Worm (Caenorhabditis elegans) whole organism, young adult: ENCODE results near the gene usp-33.

Source experiments
- B0019.2 ChIP-seq: fragments of 200-800 bp; sonication (Bioruptor generic); conservative IDR thresholded peaks from 2 replicates; pipeline ENCODE4 v1.3.6; 2022; ENCODE audit warnings: missing genetic modification reagents, missing genetic modification characterization, missing compliant biosample characterization
- C17E4.6 ChIP-seq: fragments of 200-800 bp; sonication (Bioruptor generic); IDR thresholded peaks from 2 replicates; pipeline ENCODE4 v1.3.6; 2022; ENCODE audit warnings: missing genetic modification reagents, missing genetic modification characterization, missing compliant biosample characterization
- F22D6.2 ChIP-seq: sonication (generic microtip); optimal IDR thresholded peaks from 2 replicates; lab custom pipeline; 2016; ENCODE audit warnings: mild to moderate bottlenecking, missing genetic modification characterization, missing compliant biosample characterization
- F37B4.10 ChIP-seq: fragments of 200-800 bp; sonication (Bioruptor generic); IDR thresholded peaks from 2 replicates; pipeline ENCODE4 v1.3.6; 2022; ENCODE audit warnings: missing genetic modification characterization, missing compliant biosample characterization
- F55B11.4 ChIP-seq: sonication (generic microtip); optimal IDR thresholded peaks from 2 replicates; lab custom pipeline; 2016; ENCODE audit warnings: missing compliant biosample characterization, missing genetic modification characterization, borderline replicate concordance; ENCODE audit not compliant: insufficient read depth
- F57C9.4 ChIP-seq: sonication (generic microtip); optimal IDR thresholded peaks from 2 replicates; lab custom pipeline; 2017; ENCODE audit warnings: mild to moderate bottlenecking, missing genetic modification characterization, missing compliant biosample characterization
- T26A5.8 ChIP-seq: sonication (generic microtip); optimal IDR thresholded peaks from 2 replicates; lab custom pipeline; 2016; ENCODE audit warnings: missing genetic modification characterization, missing compliant biosample characterization
- Y95B8A.8 ChIP-seq: fragments of 200-800 bp; sonication (Bioruptor generic); IDR thresholded peaks from 2 replicates; pipeline ENCODE4 v1.3.6; 2022; ENCODE audit warnings: missing genetic modification reagents, missing genetic modification characterization, missing compliant biosample characterization
- ZK185.1 ChIP-seq: sonication (generic microtip); optimal IDR thresholded peaks from 2 replicates; lab custom pipeline; 2016; ENCODE audit warnings: mild to moderate bottlenecking, missing genetic modification characterization, missing compliant biosample characterization; ENCODE audit not compliant: poor library complexity, severe bottlenecking
- attf-5 ChIP-seq: fragments of 200-800 bp; sonication (Bioruptor generic); optimal IDR thresholded peaks from 2 replicates; lab custom pipeline; 2018; ENCODE audit warnings: mild to moderate bottlenecking, missing genetic modification characterization, missing compliant biosample characterization
- attf-6 ChIP-seq: fragments of 200-800 bp; sonication (Bioruptor generic); IDR thresholded peaks from 2 replicates; pipeline ENCODE4 v1.3.6; 2022; ENCODE audit warnings: missing genetic modification reagents, missing genetic modification characterization, missing compliant biosample characterization
- bed-1 ChIP-seq: fragments of 200-800 bp; sonication (Bioruptor generic); IDR thresholded peaks from 2 replicates; pipeline ENCODE4 v1.3.6; 2022; ENCODE audit warnings: missing genetic modification reagents, missing genetic modification characterization, missing compliant biosample characterization
- bed-2 ChIP-seq: fragments of 200-800 bp; sonication (Bioruptor generic); IDR thresholded peaks from 2 replicates; pipeline ENCODE4 v1.3.6; 2022; ENCODE audit warnings: missing genetic modification reagents, missing genetic modification characterization, missing compliant biosample characterization
- ccch-3 ChIP-seq: fragments of 200-800 bp; sonication (Bioruptor generic); optimal IDR thresholded peaks from 2 replicates; lab custom pipeline; 2018; ENCODE audit warnings: mild to moderate bottlenecking, missing genetic modification characterization, missing compliant biosample characterization
- cebp-2 ChIP-seq: fragments of 200-800 bp; sonication (Bioruptor generic); IDR thresholded peaks from 2 replicates; pipeline ENCODE4 v1.3.6; 2022; ENCODE audit warnings: missing genetic modification characterization, missing compliant biosample characterization
- die-1 ChIP-seq: sonication (generic microtip); optimal IDR thresholded peaks from 2 replicates; lab custom pipeline; 2016; ENCODE audit warnings: missing genotype, mild to moderate bottlenecking, missing genetic modification characterization, missing compliant biosample characterization
- dox-1 ChIP-seq: fragments of 200-800 bp; sonication (Bioruptor generic); IDR thresholded peaks from 2 replicates; pipeline ENCODE4 v1.3.6; 2022; ENCODE audit warnings: missing genetic modification reagents, missing genetic modification characterization, missing compliant biosample characterization
- egl-18 ChIP-seq: fragments of 200-800 bp; sonication (Bioruptor generic); IDR thresholded peaks from 2 replicates; pipeline ENCODE4 v1.3.6; 2022; ENCODE audit warnings: missing genetic modification reagents, missing genetic modification characterization, missing compliant biosample characterization
- egrh-3 ChIP-seq: fragments of 200-800 bp; sonication (Bioruptor generic); IDR thresholded peaks from 2 replicates; pipeline ENCODE4 v1.3.6; 2022; ENCODE audit warnings: missing genetic modification reagents, missing genetic modification characterization, missing compliant biosample characterization
- ekl-4 ChIP-seq: fragments of 200-800 bp; sonication (Bioruptor generic); IDR thresholded peaks from 2 replicates; pipeline ENCODE4 v1.3.6; 2022; ENCODE audit warnings: missing genetic modification reagents, missing genetic modification characterization, missing compliant biosample characterization
- hlh-12 ChIP-seq: sonication (generic microtip); optimal IDR thresholded peaks from 2 replicates; lab custom pipeline; 2016; ENCODE audit warnings: missing genetic modification characterization, missing compliant biosample characterization
- lin-26 ChIP-seq: fragments of 200-800 bp; sonication (Bioruptor generic); IDR thresholded peaks from 2 replicates; pipeline ENCODE4 v1.3.6; 2022; ENCODE audit warnings: missing genetic modification reagents, missing genetic modification characterization, missing compliant biosample characterization
- lir-1 ChIP-seq: fragments of 200-800 bp; sonication (Bioruptor generic); conservative IDR thresholded peaks from 2 replicates; pipeline ENCODE4 v1.3.6; 2022; ENCODE audit warnings: missing genetic modification reagents, missing genetic modification characterization, missing compliant biosample characterization
- madf-6 ChIP-seq: fragments of 200-800 bp; sonication (Bioruptor generic); IDR thresholded peaks from 2 replicates; pipeline ENCODE4 v1.3.6; 2022; ENCODE audit warnings: missing genetic modification reagents, missing genetic modification characterization, missing compliant biosample characterization
- mel-28 ChIP-seq: sonication (generic microtip); optimal IDR thresholded peaks from 2 replicates; lab custom pipeline; 2016; ENCODE audit warnings: borderline replicate concordance, mild to moderate bottlenecking, missing genetic modification characterization, missing compliant biosample characterization
- mxl-1 ChIP-seq: sonication (generic microtip); optimal IDR thresholded peaks from 2 replicates; lab custom pipeline; 2016; ENCODE audit warnings: missing genetic modification characterization, missing compliant biosample characterization
- nfya-1 ChIP-seq: sonication (generic microtip); optimal IDR thresholded peaks from 2 replicates; lab custom pipeline; 2017; ENCODE audit warnings: antibody characterized with exemption, missing compliant biosample characterization, missing genetic modification characterization, borderline replicate concordance; ENCODE audit not compliant: insufficient read depth
- nfya-2 ChIP-seq: fragments of 200-800 bp; sonication (Bioruptor generic); IDR thresholded peaks from 2 replicates; pipeline ENCODE4 v1.3.6; 2022; ENCODE audit warnings: missing genetic modification reagents, missing genetic modification characterization, missing compliant biosample characterization
- nhr-80 ChIP-seq: sonication (generic microtip); optimal IDR thresholded peaks from 2 replicates; lab custom pipeline; 2016; ENCODE audit warnings: missing genetic modification characterization, missing compliant biosample characterization
- nhr-90 ChIP-seq: sonication (generic microtip); optimal IDR thresholded peaks from 2 replicates; lab custom pipeline; 2016; ENCODE audit warnings: missing genotype, mild to moderate bottlenecking, missing genetic modification characterization, missing compliant biosample characterization
- repo-1 ChIP-seq: sonication (generic microtip); optimal IDR thresholded peaks from 2 replicates; lab custom pipeline; 2017; ENCODE audit warnings: mild to moderate bottlenecking, missing genetic modification characterization, missing compliant biosample characterization
- zfh-2 ChIP-seq: fragments of 200-800 bp; sonication (Bioruptor generic); conservative IDR thresholded peaks from 2 replicates; pipeline ENCODE4 v1.3.6; 2022; ENCODE audit warnings: missing genetic modification reagents, missing genetic modification characterization, missing compliant biosample characterization
- ztf-25 ChIP-seq: fragments of 200-800 bp; sonication (Bioruptor generic); IDR thresholded peaks from 2 replicates; pipeline ENCODE4 v1.3.6; 2022; ENCODE audit warnings: missing genetic modification reagents, missing genetic modification characterization, missing compliant biosample characterization

usp-33 gene

ce11 chrX:15567986-15568940, 22.9 kb upstream of the usp-33 start, which contains the start of gene dyn-1 (continued):
- no peak for TF ChIP-seq F22D6.2 (tag; lab: Kevin White, UChicago)

DNA sequence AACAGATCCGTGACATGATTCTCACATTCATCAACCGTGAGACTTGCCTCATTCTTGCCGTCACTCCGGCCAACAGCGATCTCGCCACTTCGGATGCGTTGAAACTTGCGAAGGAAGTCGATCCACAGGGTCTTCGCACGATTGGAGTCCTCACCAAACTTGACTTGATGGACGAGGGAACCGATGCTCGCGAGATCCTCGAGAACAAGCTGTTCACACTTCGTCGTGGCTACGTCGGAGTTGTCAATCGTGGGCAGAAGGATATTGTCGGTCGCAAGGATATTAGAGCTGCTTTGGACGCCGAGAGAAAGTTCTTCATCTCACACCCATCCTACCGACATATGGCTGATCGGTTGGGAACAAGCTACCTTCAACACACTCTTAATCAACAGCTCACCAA, 21.5 kb upstream of the usp-33 start:
- TF ChIP-seq mel-28 (tag; lab: Kevin White, UChicago): no peak
- TF ChIP-seq ztf-25: no peak
- TF ChIP-seq mxl-1 (tag; lab: Kevin White, UChicago): no peak
- no peak for TF ChIP-seq attf-6
- no peak for TF ChIP-seq T26A5.8
- no peak for TF ChIP-seq bed-1 (GFP tag; lab: Robert Waterston, UW)
- no peak for TF ChIP-seq C17E4.6 (GFP tag; lab: Robert Waterston, UW)
- no peak for TF ChIP-seq hlh-12 (tag; lab: Kevin White, UChicago)
- no peak for TF ChIP-seq F37B4.10 (GFP tag; lab: Robert Waterston, UW)

DNA sequence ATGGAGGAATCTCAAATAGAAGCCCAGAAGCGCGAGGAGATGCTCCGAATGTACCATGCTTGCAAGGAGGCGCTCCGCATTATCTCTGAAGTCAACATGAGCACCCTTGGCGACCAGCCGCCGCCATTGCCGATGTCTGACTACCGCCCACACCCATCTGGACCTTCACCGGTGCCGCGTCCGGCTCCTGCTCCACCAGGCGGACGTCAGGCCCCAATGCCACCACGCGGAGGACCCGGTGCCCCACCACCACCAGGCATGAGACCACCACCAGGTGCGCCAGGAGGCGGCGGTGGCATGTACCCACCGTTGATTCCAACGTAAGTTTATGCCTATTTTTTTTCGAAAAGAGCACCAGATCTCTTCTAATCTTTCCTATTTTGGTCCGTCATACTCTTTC, 19.1 kb upstream of the usp-33 start:
- TF ChIP-seq F57C9.4 (tag; lab: Kevin White, UChicago) (no peak), dox-1 (GFP tag; lab: Robert Waterston, UW) (0 out of 2 replicates have a peak, but pooled peaks have one; percentile 25), bed-2 (GFP tag; lab: Robert Waterston, UW) (no peak), repo-1 (tag; lab: Kevin White, UChicago) (no peak), T26A5.8 (no peak), egrh-3 (peak; percentile 94), nfya-2 (GFP tag; lab: Robert Waterston, UW) (no peak), lin-26 (GFP tag; lab: Robert Waterston, UW) (peak; percentile 17; the same call in 1 of the 2 replicates), B0019.2 (no peak), zfh-2 (GFP tag; lab: Robert Waterston, UW) (peak; percentile 92), egl-18 (GFP tag; lab: Robert Waterston, UW) (no peak)

- no peak for TF ChIP-seq Y95B8A.8 (GFP tag; lab: Robert Waterston, UW)
- TF ChIP-seq lir-1: no peak
- no peak for TF ChIP-seq F55B11.4 (tag; lab: Kevin White, UChicago)
- TF ChIP-seq ZK185.1: no peak
- TF ChIP-seq nfya-1: no peak
- no peak for TF ChIP-seq attf-5 (GFP tag; lab: Kevin White, UChicago)
- no peak for TF ChIP-seq die-1 (tag; lab: Kevin White, UChicago)
- TF ChIP-seq nhr-80 (tag; lab: Kevin White, UChicago): no peak
- TF ChIP-seq ccch-3 (GFP tag; lab: Kevin White, UChicago): no peak
- TF ChIP-seq madf-6 (GFP tag; lab: Robert Waterston, UW): no peak
- TF ChIP-seq nhr-90 (tag; lab: Kevin White, UChicago): no peak
- no peak for TF ChIP-seq cebp-2 (GFP tag; lab: Robert Waterston, UW)
- TF ChIP-seq ekl-4 (GFP tag; lab: Robert Waterston, UW): no peak
These were observed 15.7 kb upstream of the usp-33 start for ce11 chrX:15575460-15575859.
